Worm (Caenorhabditis elegans): ENCODE data around the gene T22F7.1.

- TF ChIP-seq elt-2 (tag; optimal IDR thresholded peaks at IDR 0.05): no peak
- TF ChIP-seq jun-1 (tag; optimal IDR thresholded peaks at IDR 0.05): no peak
- TF ChIP-seq nhr-67 (tag; optimal IDR thresholded peaks at IDR 0.05): no peak
- no peak for TF ChIP-seq fos-1 (tag; optimal IDR thresholded peaks at IDR 0.05)
- TF ChIP-seq ama-1 (optimal IDR thresholded peaks at IDR 0.05): no peak
- no peak for TF ChIP-seq hmg-11 (tag; optimal IDR thresholded peaks at IDR 0.05)
- TF ChIP-seq ZK546.5 (tag; optimal IDR thresholded peaks at IDR 0.05): no peak
- no peak for TF ChIP-seq nhr-11 (tag; optimal IDR thresholded peaks at IDR 0.05)
- no peak for TF ChIP-seq nhr-12 (tag; optimal IDR thresholded peaks at IDR 0.05)
- no peak for TF ChIP-seq zag-1 (tag; optimal IDR thresholded peaks at IDR 0.05)
- no peak for TF ChIP-seq nhr-237 (tag; optimal IDR thresholded peaks at IDR 0.05)
- no peak for TF ChIP-seq ztf-11 (tag; optimal IDR thresholded peaks at IDR 0.05)
- TF ChIP-seq elt-1 (tag; optimal IDR thresholded peaks at IDR 0.05): no peak
Measured at ce11 chrIII:526824-527223, 15.0 kb upstream of the T22F7.1 start, which contains the start of gene T22F7.4.
